Fruit fly (Drosophila melanogaster) whole organism, embryonic: ENCODE measurements around the gene CG45428.

Experiments used
- Aef1 ChIP-seq: fragments of 200-800 bp; sonication (Bioruptor generic); IDR thresholded peaks from 3 replicates; pipeline ENCODE4 v1.3.6; 2022; ENCODE audit warnings: missing biosample characterization, missing genetic modification characterization
- Asciz ChIP-seq: fragments of 200-800 bp; sonication (Bioruptor generic); optimal IDR thresholded peaks from 2 replicates; lab custom pipeline; 2017; ENCODE audit warnings: missing biosample characterization, mild to moderate bottlenecking, missing genetic modification characterization, missing genetic modification reagents
- B-H1 ChIP-seq: fragments of 200-800 bp; sonication (Bioruptor generic); IDR thresholded peaks from 3 replicates; pipeline ENCODE4 v1.3.6; 2022; ENCODE audit warnings: missing biosample characterization, missing genetic modification characterization
- CG12942 ChIP-seq: fragments of 200-800 bp; sonication (Bioruptor generic); optimal IDR thresholded peaks from 3 replicates; lab custom pipeline; 2016; ENCODE audit warnings: missing biosample characterization, missing genetic modification characterization
- CG1603 ChIP-seq: fragments of 200-800 bp; sonication (Bioruptor generic); optimal IDR thresholded peaks from 2 replicates; lab custom pipeline; 2019; ENCODE audit warnings: missing biosample characterization, mild to moderate bottlenecking, missing genetic modification characterization, moderate library complexity
- CG16813 ChIP-seq: fragments of 200-800 bp; sonication (Bioruptor generic); IDR thresholded peaks from 3 replicates; pipeline ENCODE4 v1.3.6; 2022; ENCODE audit warnings: missing biosample characterization, missing genetic modification characterization; ENCODE audit not compliant: partially characterized antibody
- CG17829 ChIP-seq: fragments of 200-800 bp; optimal IDR thresholded peaks from 2 replicates; lab custom pipeline; 2019; ENCODE audit warnings: missing biosample characterization, mild to moderate bottlenecking, missing genetic modification characterization, moderate library complexity
- CG18599 ChIP-seq: fragments of 200-800 bp; sonication (Bioruptor generic); optimal IDR thresholded peaks from 3 replicates; lab custom pipeline; 2017; ENCODE audit warnings: missing biosample characterization, missing genetic modification characterization, mild to moderate bottlenecking, moderate library complexity, missing genetic modification reagents
- CG2120 ChIP-seq: fragments of 200-800 bp; sonication (Bioruptor generic); optimal IDR thresholded peaks from 3 replicates; lab custom pipeline; 2016; ENCODE audit warnings: missing biosample characterization, missing genetic modification characterization
- CG31224 ChIP-seq: fragments of 200-800 bp; sonication (Bioruptor generic); IDR thresholded peaks from 2 replicates; pipeline ENCODE4 v1.3.6; 2022; ENCODE audit warnings: missing biosample characterization, missing genetic modification characterization
- CG32532 ChIP-seq: fragments of 200-800 bp; sonication (Bioruptor generic); IDR thresholded peaks from 2 replicates; pipeline ENCODE4 v1.3.6; 2022; ENCODE audit warnings: missing biosample characterization, missing genetic modification characterization
- CG32772 ChIP-seq: fragments of 200-800 bp; sonication (Bioruptor generic); IDR thresholded peaks from 2 replicates; pipeline ENCODE4 v1.3.6; 2022; ENCODE audit warnings: missing biosample characterization, missing genetic modification characterization
- CG33213 ChIP-seq: fragments of 200-800 bp; sonication (Bioruptor generic); optimal IDR thresholded peaks from 3 replicates; lab custom pipeline; 2016; ENCODE audit warnings: missing biosample characterization, missing genetic modification characterization
- CG3995 ChIP-seq: fragments of 200-800 bp; sonication (Bioruptor generic); optimal IDR thresholded peaks from 3 replicates; lab custom pipeline; 2016; ENCODE audit warnings: missing biosample characterization, missing genetic modification characterization
- CG4360 ChIP-seq: fragments of 200-800 bp; sonication (Bioruptor generic); IDR thresholded peaks from 2 replicates; pipeline ENCODE4 v1.3.6; 2022; ENCODE audit warnings: missing biosample characterization, missing genetic modification characterization
- CG4424 ChIP-seq: fragments of 200-800 bp; sonication (Bioruptor generic); optimal IDR thresholded peaks from 3 replicates; lab custom pipeline; 2016; ENCODE audit warnings: missing biosample characterization, missing genetic modification characterization
- CG4820 ChIP-seq: fragments of 200-800 bp; sonication (Bioruptor generic); optimal IDR thresholded peaks from 3 replicates; lab custom pipeline; 2016; ENCODE audit warnings: missing biosample characterization, missing genetic modification characterization
- CG4854 ChIP-seq: fragments of 200-800 bp; sonication (Bioruptor generic); optimal IDR thresholded peaks from 2 replicates; lab custom pipeline; 2016; ENCODE audit warnings: missing biosample characterization, missing genetic modification characterization, inconsistent platforms
- CG6175 ChIP-seq: fragments of 200-800 bp; sonication (Bioruptor generic); IDR thresholded peaks from 3 replicates; pipeline ENCODE4 v1.3.6; 2022; ENCODE audit warnings: missing biosample characterization, missing genetic modification characterization
- CG7372 ChIP-seq: fragments of 200-800 bp; sonication (Bioruptor generic); IDR thresholded peaks from 2 replicates; pipeline ENCODE4 v1.3.6; 2022; ENCODE audit warnings: missing biosample characterization, missing genetic modification characterization
- CG8944 ChIP-seq: fragments of 200-800 bp; sonication (Bioruptor generic); optimal IDR thresholded peaks from 3 replicates; lab custom pipeline; 2016; ENCODE audit warnings: missing biosample characterization, missing genetic modification characterization
- D ChIP-seq, 2 experiments: fragments of 200-800 bp in 1 of 2; fragments of >200 bp in 1 of 2; sonication (Bioruptor generic) in 1 of 2; optimal IDR thresholded peaks; 2 replicates in 1 of 2; 3 replicates in 1 of 2; lab custom pipeline; 2017; ENCODE audit warnings: mild to moderate bottlenecking in 1 of 2, missing biosample characterization in 1 of 2, missing genetic modification characterization in 1 of 2, missing genetic modification reagents in 1 of 2
- Elba2 ChIP-seq: fragments of 200-800 bp; sonication (Bioruptor generic); optimal IDR thresholded peaks from 3 replicates; lab custom pipeline; 2016; ENCODE audit warnings: missing biosample characterization, missing genetic modification characterization
- Fer2 ChIP-seq: fragments of 200-800 bp; sonication (Bioruptor generic); optimal IDR thresholded peaks from 2 replicates; lab custom pipeline; 2018; ENCODE audit warnings: missing biosample characterization, mild to moderate bottlenecking, missing genetic modification characterization, moderate library complexity
- H15 ChIP-seq: fragments of 200-800 bp; sonication (Bioruptor generic); IDR thresholded peaks from 3 replicates; pipeline ENCODE4 v1.3.6; 2022; ENCODE audit warnings: missing biosample characterization, missing genetic modification characterization
- Hr39 ChIP-seq: fragments of >200 bp; optimal IDR thresholded peaks from 2 replicates; lab custom pipeline; 2017
- Hr78 ChIP-seq, 2 experiments: fragments of 200-800 bp in 1 of 2; fragments of >200 bp in 1 of 2; sonication (Bioruptor generic) in 1 of 2; optimal IDR thresholded peaks; 2 replicates each; lab custom pipeline; 2017 to 2019; ENCODE audit warnings: missing biosample characterization in 2 of 2, missing genetic modification characterization in 2 of 2, mild to moderate bottlenecking in 1 of 2, moderate library complexity in 1 of 2
- Mes4 ChIP-seq: fragments of 200-800 bp; sonication (Bioruptor generic); optimal IDR thresholded peaks from 2 replicates; lab custom pipeline; 2016; ENCODE audit warnings: missing biosample characterization, missing genetic modification characterization
- Six4 ChIP-seq: fragments of 200-800 bp; sonication (Bioruptor generic); optimal IDR thresholded peaks from 2 replicates; lab custom pipeline; 2016; ENCODE audit warnings: missing biosample characterization, missing genetic modification characterization
- Spps ChIP-seq: fragments of 200-800 bp; sonication (Bioruptor generic); optimal IDR thresholded peaks from 2 replicates; lab custom pipeline; 2018; ENCODE audit warnings: missing biosample characterization, mild to moderate bottlenecking, missing genetic modification characterization
- Trl ChIP-seq, 3 experiments: fragments of >200 bp in 2 of 3; fragments of 200-800 bp in 1 of 3; sonication (Bioruptor generic) in 1 of 3; optimal IDR thresholded peaks; 2 replicates in 1 of 3; 3 replicates in 2 of 3; lab custom pipeline; 2016 to 2017; ENCODE audit warnings: missing biosample characterization in 1 of 3, missing genetic modification characterization in 1 of 3
- chm ChIP-seq: fragments of 200-800 bp; sonication (Bioruptor generic); IDR thresholded peaks from 2 replicates; pipeline ENCODE4 v1.3.6; 2022; ENCODE audit warnings: missing biosample characterization, missing genetic modification characterization
- croc ChIP-seq: fragments of 200-800 bp; sonication (Bioruptor generic); conservative IDR thresholded peaks from 3 replicates; pipeline ENCODE4 v1.3.6; 2022; ENCODE audit warnings: missing biosample characterization, missing genetic modification characterization
- danr ChIP-seq: fragments of 200-800 bp; sonication (Bioruptor generic); IDR thresholded peaks from 2 replicates; pipeline ENCODE4 v1.3.6; 2022; ENCODE audit warnings: missing biosample characterization, missing genetic modification characterization
- dati ChIP-seq: fragments of 200-800 bp; sonication (Bioruptor generic); IDR thresholded peaks from 2 replicates; pipeline ENCODE4 v1.3.6; 2022; ENCODE audit warnings: missing biosample characterization, missing genetic modification characterization
- esg ChIP-seq: fragments of 200-800 bp; sonication (Bioruptor generic); conservative IDR thresholded peaks from 2 replicates; pipeline ENCODE4 v1.3.6; 2022; ENCODE audit warnings: missing biosample characterization, missing genetic modification characterization
- hkb ChIP-seq, 2 experiments: fragments of 200-800 bp in 1 of 2; fragments of >200 bp in 1 of 2; sonication (Bioruptor generic) in 1 of 2; IDR thresholded peaks in 1 of 2; optimal IDR thresholded peaks in 1 of 2; 2 replicates each; pipeline versions ENCODE4 v1.3.6 to Lab custom; 2017 to 2022; ENCODE audit warnings: missing biosample characterization in 1 of 2, missing genetic modification characterization in 1 of 2
- kni ChIP-seq: fragments of 200-800 bp; sonication (Bioruptor generic); optimal IDR thresholded peaks from 3 replicates; lab custom pipeline; 2017; ENCODE audit warnings: mild to moderate bottlenecking, missing biosample characterization, missing genetic modification reagents, missing genetic modification characterization
- lola ChIP-seq, 3 experiments: fragments of >200 bp in 2 of 3; fragments of 200-800 bp in 1 of 3; sonication (Bioruptor generic) in 1 of 3; optimal IDR thresholded peaks; 2 replicates each; lab custom pipeline; 2017 to 2019; ENCODE audit warnings: missing biosample characterization in 3 of 3, missing genetic modification characterization in 3 of 3, mild to moderate bottlenecking in 1 of 3, moderate library complexity in 1 of 3
- oc ChIP-seq: fragments of 200-800 bp; sonication (Bioruptor generic); optimal IDR thresholded peaks from 2 replicates; lab custom pipeline; 2018; ENCODE audit warnings: missing biosample characterization, mild to moderate bottlenecking, missing genetic modification characterization, moderate library complexity
- org-1 ChIP-seq: fragments of 200-800 bp; sonication (Bioruptor generic); optimal IDR thresholded peaks from 2 replicates; lab custom pipeline; 2017; ENCODE audit warnings: missing biosample characterization, missing genetic modification characterization
- rib ChIP-seq: fragments of 200-800 bp; sonication (Bioruptor generic); IDR thresholded peaks from 2 replicates; pipeline ENCODE4 v1.3.6; 2022; ENCODE audit warnings: missing biosample characterization, missing genetic modification characterization
- schlank ChIP-seq: fragments of 200-800 bp; sonication (Bioruptor generic); optimal IDR thresholded peaks from 2 replicates; lab custom pipeline; 2018; ENCODE audit warnings: missing biosample characterization, mild to moderate bottlenecking, missing genetic modification characterization
- sd ChIP-seq: fragments of 200-800 bp; sonication (Bioruptor generic); optimal IDR thresholded peaks from 3 replicates; lab custom pipeline; 2018; ENCODE audit warnings: missing biosample characterization, mild to moderate bottlenecking, missing genetic modification characterization, moderate library complexity
- seq ChIP-seq: fragments of 200-800 bp; sonication (Bioruptor generic); IDR thresholded peaks from 2 replicates; pipeline ENCODE4 v1.3.6; 2022; ENCODE audit warnings: missing biosample characterization, missing genetic modification characterization
- slou ChIP-seq: fragments of 200-800 bp; sonication (Bioruptor generic); optimal IDR thresholded peaks from 3 replicates; lab custom pipeline; 2016; ENCODE audit warnings: missing biosample characterization, missing genetic modification characterization
- zen2 ChIP-seq: fragments of 200-800 bp; sonication (Bioruptor generic); IDR thresholded peaks from 3 replicates; pipeline ENCODE4 v1.3.6; 2022; ENCODE audit warnings: missing biosample characterization, missing genetic modification characterization; ENCODE audit not compliant: partially characterized antibody
- zfh2 ChIP-seq: fragments of 200-800 bp; sonication (Bioruptor generic); optimal IDR thresholded peaks from 2 replicates; lab custom pipeline; 2016; ENCODE audit warnings: missing biosample characterization, missing genetic modification characterization

Gene CG45428

DNA sequence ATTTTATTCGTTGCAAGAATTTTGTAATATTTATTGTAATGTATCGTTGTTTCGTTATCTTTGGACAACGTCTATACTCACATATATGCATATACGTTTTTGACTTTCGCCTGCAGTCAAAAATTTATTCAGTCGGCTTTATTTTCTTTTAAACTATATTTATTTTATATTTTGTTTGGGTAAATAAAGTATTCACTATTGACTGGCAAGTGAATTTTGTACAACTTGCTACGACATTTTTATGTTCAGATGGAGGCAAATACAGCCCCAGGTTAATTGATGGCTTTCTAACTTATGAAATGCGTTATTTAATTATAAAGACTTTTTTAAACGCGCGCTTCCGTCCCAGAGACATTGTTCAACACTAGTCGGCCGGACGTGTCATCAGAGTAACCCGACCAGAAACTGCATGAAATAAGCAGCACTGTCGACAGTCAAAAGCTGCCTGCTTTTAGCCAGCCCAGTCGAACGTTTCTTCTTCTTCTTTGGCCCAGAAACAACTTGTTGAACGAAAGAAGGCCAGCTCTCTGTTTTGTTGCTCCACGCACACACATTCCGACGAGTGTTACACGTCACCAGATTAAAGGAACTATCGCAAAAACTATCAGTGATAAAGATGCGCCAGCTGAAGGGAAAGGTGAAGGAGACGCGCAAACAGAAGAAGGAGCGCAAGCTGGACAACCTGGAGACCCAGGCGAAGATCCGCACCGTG is 26.7 kb upstream of the CG45428 start, which contains the start of gene CG33169 (continued):
- TF ChIP-seq Mes4 (GFP tag; lab: Kevin White, UChicago) (peak; percentile 75), CG8944 (GFP tag; lab: Kevin White, UChicago) (peak; percentile 90), Elba2 (GFP tag; lab: Kevin White, UChicago) (peak; percentile 51), CG12942 (GFP tag; lab: Kevin White, UChicago) (peak; percentile 84), rib (GFP tag; lab: Robert Waterston, UW) (peak; percentile 89), Six4 (peak; percentile 36), CG4854 (GFP tag; lab: Kevin White, UChicago) (peak; percentile 85), CG1603 (peak; percentile 95), schlank (tag; lab: Kevin White, UChicago) (peak; percentile 63), lola (GFP tag; optimal IDR thresholded peaks at IDR 0.05; lab: Kevin White, UChicago) (peak in 1 of 3 experiments; percentile 17), esg (GFP tag; lab: Robert Waterston, UW) (no peak; the same call in 1 of the 2 replicates), danr (GFP tag; lab: Robert Waterston, UW) (peak; percentile 47; the same call in 1 of the 2 replicates), B-H1 (peak; percentile 58; the same call in 2 of the 3 replicates), CG4820 (GFP tag; lab: Kevin White, UChicago) (peak; percentile 71), zen2 (peak; percentile 26; the same call in 1 of the 3 replicates), Asciz (GFP tag; lab: Kevin White, UChicago) (peak; percentile 49), CG32532 (GFP tag; lab: Robert Waterston, UW) (peak; percentile 88), zfh2 (GFP tag; lab: Kevin White, UChicago) (peak; percentile 93), Aef1 (GFP tag; lab: Robert Waterston, UW) (peak; percentile 89), Spps (no peak), Trl (optimal IDR thresholded peaks at IDR 0.05; lab: Kevin White, UChicago) (no peak), Trl (GFP tag; optimal IDR thresholded peaks at IDR 0.05; lab: Kevin White, UChicago) (peak; percentile 93), CG32772 (GFP tag; lab: Robert Waterston, UW) (peak; percentile 74), org-1 (GFP tag; lab: Kevin White, UChicago) (peak; percentile 55), dati (GFP tag; lab: Robert Waterston, UW) (peak; percentile 46; the same call in 1 of the 2 replicates), D (optimal IDR thresholded peaks at IDR 0.05; lab: Kevin White, UChicago) (no peak), D (GFP tag; optimal IDR thresholded peaks at IDR 0.05; lab: Kevin White, UChicago) (no peak), H15 (GFP tag; lab: Robert Waterston, UW) (peak; percentile 88), oc (tag; lab: Kevin White, UChicago) (peak; percentile 76), CG31224 (GFP tag; lab: Robert Waterston, UW) (peak; percentile 69), Fer2 (tag; lab: Kevin White, UChicago) (peak; percentile 67), CG17829 (tag; lab: Kevin White, UChicago) (peak; percentile 76), CG6175 (GFP tag; lab: Robert Waterston, UW) (peak; percentile 92), slou (peak; percentile 85), kni (GFP tag; lab: Kevin White, UChicago) (peak; percentile 79), CG2120 (GFP tag; lab: Kevin White, UChicago) (peak; percentile 91), Hr39 (lab: Kevin White, UChicago) (no peak), seq (GFP tag; lab: Robert Waterston, UW) (no peak), Hr78 (GFP tag; optimal IDR thresholded peaks at IDR 0.05; lab: Kevin White, UChicago) (no peak), sd (peak; percentile 95), chm (peak; percentile 76), croc (GFP tag; lab: Robert Waterston, UW) (peak; percentile 56; the same call in 2 of the 3 replicates), CG16813 (GFP tag; lab: Robert Waterston, UW) (peak; percentile 71), CG3995 (GFP tag; lab: Kevin White, UChicago) (peak; percentile 66), CG4424 (peak; percentile 76), CG7372 (GFP tag; lab: Robert Waterston, UW) (peak; percentile 69), CG33213 (GFP tag; lab: Kevin White, UChicago) (peak; percentile 96), CG18599 (peak; percentile 86), hkb (optimal IDR thresholded peaks at IDR 0.05; lab: Kevin White, UChicago) (no peak), hkb (GFP tag; IDR thresholded peaks at IDR 0.05; lab: Robert Waterston, UW) (peak; percentile 74), CG4360 (GFP tag; lab: Robert Waterston, UW) (peak; percentile 61; the same call in 1 of the 2 replicates)
